Worm (Caenorhabditis elegans): Measurements from ENCODE around the gene F26G5.1.

The F26G5.1 gene

DNA sequence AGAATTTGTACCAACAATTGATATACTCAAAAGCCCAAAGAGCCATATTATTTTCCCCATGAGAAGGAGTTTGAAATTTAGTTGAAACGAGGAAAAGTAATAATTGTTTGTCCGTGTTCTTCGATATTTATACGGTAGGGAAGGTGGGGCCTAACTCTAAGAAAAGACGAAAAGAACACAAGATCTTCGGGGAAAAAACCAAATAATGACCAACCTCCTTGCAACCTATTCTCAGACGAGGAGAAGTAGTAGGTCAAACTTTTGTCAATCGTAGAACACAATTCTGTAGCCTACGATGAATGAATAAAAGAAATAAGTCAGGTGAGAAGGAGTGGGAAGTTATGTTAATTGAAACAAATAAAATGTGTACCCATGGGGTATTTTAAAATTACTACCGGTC is 11.8 kb downstream of the F26G5.1 start, which contains the start of gene ncx-8:
Gene ncx-8 (minus strand): TSS at position 101 of the 400 bp plus-strand sequence.
- TF ChIP-seq him-1 (tag; optimal IDR thresholded peaks at IDR 0.05) (no peak), W03F9.2 (tag; optimal IDR thresholded peaks at IDR 0.05) (no peak), dao-5 (tag; optimal IDR thresholded peaks at IDR 0.05) (no peak)

DNA sequence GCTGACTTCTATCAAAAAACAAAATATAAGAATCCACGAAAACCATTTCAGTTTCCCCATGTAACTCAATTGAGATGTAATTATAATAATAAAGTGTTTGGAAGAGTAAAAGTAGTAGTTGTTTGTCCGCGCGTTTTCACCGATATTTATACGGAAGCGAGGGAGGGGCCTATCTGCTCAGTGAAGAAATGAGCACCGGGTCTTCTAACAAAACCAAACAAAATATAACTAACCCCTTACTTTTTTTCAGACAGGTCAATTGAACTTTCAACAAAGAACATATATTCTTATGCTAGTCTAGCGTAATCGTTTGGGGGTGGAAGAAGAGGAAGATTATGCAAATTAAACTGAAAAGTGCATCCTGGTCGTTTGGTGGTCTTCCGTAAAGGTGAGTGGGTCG is 19.9 kb downstream of the F26G5.1 start, which contains the start of gene ncx-9:
Gene ncx-9 (minus strand): TSS at position 101 of the 400 bp plus-strand sequence.
- TF ChIP-seq dao-5 (tag; optimal IDR thresholded peaks at IDR 0.05) (no peak), W03F9.2 (tag; optimal IDR thresholded peaks at IDR 0.05) (no peak), him-1 (tag; optimal IDR thresholded peaks at IDR 0.05) (no peak)

ce11 chrV:5000406-5000805 is 25.1 kb downstream of the F26G5.1 start, which contains the start of gene ugt-7:
Gene ugt-7 (minus strand): TSS chrV:5000566.
- TF ChIP-seq him-1 (tag; optimal IDR thresholded peaks at IDR 0.05) (no peak), W03F9.2 (tag; optimal IDR thresholded peaks at IDR 0.05) (no peak), dao-5 (tag; optimal IDR thresholded peaks at IDR 0.05) (no peak)

ce11 chrV:5001386-5001785 is 26.1 kb downstream of the F26G5.1 start, which contains the start of gene srr-8:
Gene srr-8 (plus strand): TSS chrV:5001686.
- TF ChIP-seq dao-5 (tag; optimal IDR thresholded peaks at IDR 0.05) (no peak), W03F9.2 (tag; optimal IDR thresholded peaks at IDR 0.05) (no peak), him-1 (tag; optimal IDR thresholded peaks at IDR 0.05) (no peak)

- TF ChIP-seq dao-5 (tag; optimal IDR thresholded peaks at IDR 0.05) (no peak), W03F9.2 (tag; optimal IDR thresholded peaks at IDR 0.05) (no peak), him-1 (tag; optimal IDR thresholded peaks at IDR 0.05) (no peak)
These were observed 37.0 kb downstream of the F26G5.1 start, which contains the start of gene srr-6 for ce11 chrV:5012193-5012853. Gene srr-6 (plus strand): TSS chrV:5012803.

DNA sequence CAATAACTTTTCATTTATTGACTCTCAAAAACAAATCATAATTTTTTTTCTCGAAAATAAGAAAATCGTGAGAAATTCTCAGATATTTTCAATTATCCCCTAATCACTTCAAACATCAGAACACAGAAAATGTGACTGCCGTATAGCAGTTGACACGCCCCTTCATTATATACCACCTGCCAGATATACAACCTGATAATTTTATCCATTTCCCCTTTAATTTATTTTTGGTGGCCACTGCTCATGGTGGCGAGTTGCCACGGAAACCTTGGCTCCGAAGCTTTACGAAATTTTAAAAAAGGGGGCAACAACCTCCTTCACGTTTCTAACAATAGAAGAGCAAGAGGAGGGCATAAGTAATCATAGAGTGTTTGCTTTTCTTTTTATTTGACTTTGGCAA is 41.5 kb downstream of the F26G5.1 start:
- TF ChIP-seq W03F9.2 (tag; optimal IDR thresholded peaks at IDR 0.05) (no peak), him-1 (tag; optimal IDR thresholded peaks at IDR 0.05) (no peak), dao-5 (tag; optimal IDR thresholded peaks at IDR 0.05) (no peak)

- TF ChIP-seq W03F9.2 (tag; optimal IDR thresholded peaks at IDR 0.05) (no peak), dao-5 (tag; optimal IDR thresholded peaks at IDR 0.05) (no peak), him-1 (tag; optimal IDR thresholded peaks at IDR 0.05) (no peak)
These were observed 42.8 kb downstream of the F26G5.1 start for ce11 chrV:5018067-5018466.

DNA sequence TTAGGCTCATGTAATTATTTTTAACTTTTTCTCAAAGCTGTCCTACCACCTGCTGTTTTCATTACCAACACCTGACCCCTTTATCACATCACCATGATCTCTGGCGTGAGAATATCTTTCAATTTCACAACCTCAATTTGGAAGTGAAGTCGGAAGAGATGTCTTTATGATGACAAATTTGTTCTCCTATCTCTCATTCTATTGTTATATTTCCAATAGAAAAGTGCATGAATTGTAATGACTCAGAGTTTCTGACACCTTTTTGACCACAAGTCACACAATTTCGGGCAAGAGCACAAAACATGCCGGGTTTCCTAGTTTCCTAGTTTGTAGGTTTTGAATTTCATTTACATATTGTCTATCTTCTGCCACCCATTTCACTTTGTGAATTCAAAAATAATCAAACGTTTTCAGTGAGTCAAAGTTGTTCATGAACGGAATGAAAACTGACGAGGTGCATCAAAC is 43.6 kb downstream of the F26G5.1 start, which contains the start of gene srr-4:
Gene srr-4 (plus strand): TSS at position 415 of the 465 bp plus-strand sequence.
- TF ChIP-seq W03F9.2 (tag; optimal IDR thresholded peaks at IDR 0.05) (no peak), dao-5 (tag; optimal IDR thresholded peaks at IDR 0.05) (no peak), him-1 (tag; optimal IDR thresholded peaks at IDR 0.05) (no peak)

- TF ChIP-seq W03F9.2 (tag; optimal IDR thresholded peaks at IDR 0.05) = no peak
- TF ChIP-seq him-1 (tag; optimal IDR thresholded peaks at IDR 0.05) = no peak
- TF ChIP-seq dao-5 (tag; optimal IDR thresholded peaks at IDR 0.05) = no peak
These were observed 48.1 kb downstream of the F26G5.1 start for ce11 chrV:5023355-5023754.

DNA sequence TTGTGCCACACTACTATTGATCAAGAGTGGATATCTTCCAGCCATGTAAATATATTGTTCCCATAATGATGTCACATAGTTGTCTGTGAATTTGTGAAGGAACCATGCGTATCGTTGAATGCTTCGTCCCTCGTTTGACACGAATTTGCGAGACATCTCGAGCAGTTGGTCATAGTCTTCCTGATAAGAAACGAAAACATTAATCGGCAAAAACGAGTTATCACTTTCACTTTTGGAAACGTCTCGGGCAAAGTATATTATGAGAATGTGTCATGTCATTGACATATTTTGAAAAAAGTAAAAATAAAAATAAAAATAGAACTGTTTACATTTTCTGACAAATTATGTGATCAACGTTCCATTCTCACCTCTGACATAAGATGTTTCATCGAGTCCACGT is 51.2 kb downstream of the F26G5.1 start:
- no peak for TF ChIP-seq W03F9.2 (tag; optimal IDR thresholded peaks at IDR 0.05)
- TF ChIP-seq him-1 (tag; optimal IDR thresholded peaks at IDR 0.05) = no peak

All from whole organism, L4/young adult.